Worm (Caenorhabditis elegans): Measurements from ENCODE around the gene spe-45.

DNA sequence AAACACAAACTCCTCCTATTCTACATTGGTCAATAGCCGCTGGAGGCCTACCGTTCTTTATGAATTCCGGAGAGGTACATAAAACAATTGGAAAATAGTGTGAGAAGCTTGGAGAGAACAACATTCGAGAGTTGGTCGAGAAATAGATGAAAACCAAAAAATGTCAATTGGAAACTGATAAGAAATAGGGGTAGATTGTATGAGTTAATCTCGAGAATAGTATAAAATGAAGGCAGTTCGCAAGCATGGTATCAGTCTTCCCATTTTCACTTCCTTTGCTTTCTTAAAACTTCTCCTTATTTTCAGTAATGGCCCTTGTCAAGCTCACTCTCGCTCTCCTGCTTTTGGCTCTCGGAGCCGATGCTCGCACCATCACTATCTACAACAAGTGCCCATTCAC lies 7.0 kb downstream of the spe-45 start, which contains the start of gene thn-2:
- no peak for TF ChIP-seq him-1 (tag; optimal IDR thresholded peaks at IDR 0.05)
- no peak for TF ChIP-seq W03F9.2 (tag; optimal IDR thresholded peaks at IDR 0.05)
- TF ChIP-seq dao-5 (tag; optimal IDR thresholded peaks at IDR 0.05) = no peak

Measured in whole organism, L4/young adult.